Fruit fly (Drosophila melanogaster): ENCODE results near the gene Alr.

Alr gene

dm6 chrX:19712898-19713627 is 35.1 kb upstream of the Alr start, which contains the start of gene meso18E (continued):
- TF ChIP-seq CG8290 (GFP tag; optimal IDR thresholded peaks at IDR 0.05) (no peak), CG8290 (tag; optimal IDR thresholded peaks at IDR 0.05) (no peak), CG12769 (tag; optimal IDR thresholded peaks at IDR 0.05) (peak; percentile 86), Mes4 (GFP tag; optimal IDR thresholded peaks at IDR 0.05) (no peak), CG2712 (tag; optimal IDR thresholded peaks at IDR 0.05) (no peak), Dll (GFP tag; IDR thresholded peaks at IDR 0.05; ENCODE audit: partially characterized antibody) (no peak), CHES-1-like (GFP tag; optimal IDR thresholded peaks at IDR 0.05) (no peak), CG17385 (GFP tag; optimal IDR thresholded peaks at IDR 0.05) (no peak), lilli (GFP tag; optimal IDR thresholded peaks at IDR 0.05) (no peak), Dfd (GFP tag; optimal IDR thresholded peaks at IDR 0.05) (peak in 1 of 2 experiments; percentile 1), nerfin-2 (GFP tag; IDR thresholded peaks at IDR 0.05; ENCODE audit: partially characterized antibody) (no peak), crol (GFP tag; IDR thresholded peaks at IDR 0.05) (peak; percentile 91), CG7928 (GFP tag; optimal IDR thresholded peaks at IDR 0.05) (no peak), Adf1 (GFP tag; IDR thresholded peaks at IDR 0.05) (peak; percentile 65), hkb (optimal IDR thresholded peaks at IDR 0.05) (no peak), hkb (GFP tag; IDR thresholded peaks at IDR 0.05) (no peak), twi (tag; optimal IDR thresholded peaks at IDR 0.05) (peak; percentile 91), CG2129 (GFP tag; IDR thresholded peaks at IDR 0.05; ENCODE audit: partially characterized antibody) (no peak), CG43689 (GFP tag; IDR thresholded peaks at IDR 0.05) (no peak), Hr78 (GFP tag; optimal IDR thresholded peaks at IDR 0.05) (no peak), CG6272 (GFP tag; IDR thresholded peaks at IDR 0.05) (no peak), Trl (optimal IDR thresholded peaks at IDR 0.05) (peak in 1 of 2 experiments; percentile 48), Trl (GFP tag; optimal IDR thresholded peaks at IDR 0.05) (no peak), CG6765 (GFP tag; optimal IDR thresholded peaks at IDR 0.05) (no peak), CG11093 (GFP tag; IDR thresholded peaks at IDR 0.05) (no peak), CG14965 (GFP tag; optimal IDR thresholded peaks at IDR 0.05; ENCODE audit: borderline replicate concordance) (no peak), cwo (GFP tag; optimal IDR thresholded peaks at IDR 0.05) (no peak), trem (tag; optimal IDR thresholded peaks at IDR 0.05) (no peak), nmo (GFP tag; optimal IDR thresholded peaks at IDR 0.05) (no peak), CG2120 (GFP tag; optimal IDR thresholded peaks at IDR 0.05) (no peak), Camta (GFP tag; optimal IDR thresholded peaks at IDR 0.05) (no peak), Deaf1 (tag; optimal IDR thresholded peaks at IDR 0.05) (peak; percentile 95), Hsf (GFP tag; optimal IDR thresholded peaks at IDR 0.05) (no peak), CG10654 (GFP tag; optimal IDR thresholded peaks at IDR 0.05) (no peak), z (GFP tag; IDR thresholded peaks at IDR 0.05) (no peak), bbx (GFP tag; IDR thresholded peaks at IDR 0.05; ENCODE audit: partially characterized antibody) (no peak)

- peak; percentile 52 for TF ChIP-seq Med (GFP tag)
- TF ChIP-seq ac (GFP tag; optimal IDR thresholded peaks at IDR 0.05) = no peak
- TF ChIP-seq Dip3 (GFP tag; optimal IDR thresholded peaks at IDR 0.05) = no peak
- no peak for TF ChIP-seq emc (GFP tag; optimal IDR thresholded peaks at IDR 0.05)
- no peak for TF ChIP-seq CG12659 (GFP tag; optimal IDR thresholded peaks at IDR 0.05)
- peak; percentile 77 for TF ChIP-seq Deaf1 (tag; optimal IDR thresholded peaks at IDR 0.05)
- no peak for TF ChIP-seq ro (GFP tag; IDR thresholded peaks at IDR 0.05)
- TF ChIP-seq usp (GFP tag; optimal IDR thresholded peaks at IDR 0.05) = no peak
- TF ChIP-seq sim (GFP tag; IDR thresholded peaks at IDR 0.05) = no peak
- no peak for TF ChIP-seq kah (GFP tag; optimal IDR thresholded peaks at IDR 0.05)
- TF ChIP-seq vfl (GFP tag; optimal IDR thresholded peaks at IDR 0.05) = no peak
- TF ChIP-seq bab2 (GFP tag; optimal IDR thresholded peaks at IDR 0.05) = no peak
- peak; percentile 70 for TF ChIP-seq grau (tag; optimal IDR thresholded peaks at IDR 0.05)
- TF ChIP-seq row (GFP tag; IDR thresholded peaks at IDR 0.05) = no peak
- no peak for TF ChIP-seq CG13296 (GFP tag; optimal IDR thresholded peaks at IDR 0.05)
- TF ChIP-seq CG10543 (GFP tag; optimal IDR thresholded peaks at IDR 0.05) = peak; percentile 12
- no peak for TF ChIP-seq cg (GFP tag; optimal IDR thresholded peaks at IDR 0.05)
- TF ChIP-seq CG12769 (tag; optimal IDR thresholded peaks at IDR 0.05) = peak; percentile 39
Measured at dm6 chrX:19714816-19715215, 33.3 kb upstream of the Alr start.
